Fruit fly (Drosophila melanogaster) whole organism, embryonic: Measurements from ENCODE around the gene CG13033.

Experiments
- Adf1 ChIP-seq: fragments of 200-800 bp; sonication (Bioruptor generic); IDR thresholded peaks from 2 replicates; pipeline ENCODE4 v1.3.6; 2022; ENCODE audit warnings: missing biosample characterization, missing genetic modification characterization
- Antp ChIP-seq: fragments of 200-800 bp; sonication (Bioruptor generic); optimal IDR thresholded peaks from 3 replicates; lab custom pipeline; 2016; ENCODE audit warnings: missing biosample characterization, missing genetic modification characterization
- Bdp1 ChIP-seq: fragments of 200-800 bp; sonication (Bioruptor generic); optimal IDR thresholded peaks from 3 replicates; lab custom pipeline; 2016; ENCODE audit warnings: missing biosample characterization, missing genetic modification characterization
- CG10274 ChIP-seq: fragments of 200-800 bp; sonication (Bioruptor generic); optimal IDR thresholded peaks from 3 replicates; lab custom pipeline; 2017; ENCODE audit warnings: missing biosample characterization, mild to moderate bottlenecking, missing genetic modification characterization
- CG10366 ChIP-seq: fragments of 200-800 bp; sonication (Bioruptor generic); IDR thresholded peaks from 2 replicates; pipeline ENCODE4 v1.3.6; 2022; ENCODE audit warnings: missing biosample characterization, missing genetic modification characterization
- CG10959 ChIP-seq: fragments of 200-800 bp; sonication (Bioruptor generic); IDR thresholded peaks from 2 replicates; pipeline ENCODE4 v1.3.6; 2022; ENCODE audit warnings: missing biosample characterization, missing genetic modification characterization
- CG12104 ChIP-seq: fragments of 200-800 bp; sonication (Bioruptor generic); optimal IDR thresholded peaks from 3 replicates; lab custom pipeline; 2016; ENCODE audit warnings: missing biosample characterization, missing genetic modification characterization
- CG15514 ChIP-seq: fragments of 200-800 bp; sonication (Bioruptor generic); optimal IDR thresholded peaks from 3 replicates; lab custom pipeline; 2017; ENCODE audit warnings: missing biosample characterization, missing genetic modification characterization, mild to moderate bottlenecking, moderate library complexity, missing genetic modification reagents
- CG1832 ChIP-seq: fragments of 200-800 bp; sonication (Bioruptor generic); optimal IDR thresholded peaks from 2 replicates; lab custom pipeline; 2017; ENCODE audit warnings: missing biosample characterization, mild to moderate bottlenecking, missing genetic modification characterization, inconsistent platforms
- CG2199 ChIP-seq: fragments of 200-800 bp; sonication (Bioruptor generic); IDR thresholded peaks from 3 replicates; pipeline ENCODE4 v1.3.6; 2022; ENCODE audit warnings: missing biosample characterization, missing genetic modification characterization
- CG2889 ChIP-seq: fragments of 200-800 bp; sonication (Bioruptor generic); IDR thresholded peaks from 3 replicates; pipeline ENCODE4 v1.3.6; 2022; ENCODE audit warnings: missing biosample characterization, missing genetic modification characterization
- CG30403 ChIP-seq: fragments of 200-800 bp; sonication (Bioruptor generic); optimal IDR thresholded peaks from 3 replicates; lab custom pipeline; 2016; ENCODE audit warnings: missing biosample characterization, missing genetic modification characterization
- CG3065 ChIP-seq: fragments of 200-800 bp; sonication (Bioruptor generic); optimal IDR thresholded peaks from 2 replicates; lab custom pipeline; 2016; ENCODE audit warnings: missing biosample characterization, missing genetic modification characterization
- CG5180 ChIP-seq: fragments of 200-800 bp; sonication (Bioruptor generic); optimal IDR thresholded peaks from 3 replicates; lab custom pipeline; 2017; ENCODE audit warnings: missing biosample characterization, missing genetic modification characterization, mild to moderate bottlenecking, moderate library complexity, missing genetic modification reagents
- CG7987 ChIP-seq: fragments of 200-800 bp; sonication (Bioruptor generic); optimal IDR thresholded peaks from 2 replicates; lab custom pipeline; 2018; ENCODE audit warnings: missing biosample characterization, mild to moderate bottlenecking, missing genetic modification characterization, moderate library complexity
- CG8281 ChIP-seq: fragments of 200-800 bp; sonication (Bioruptor generic); optimal IDR thresholded peaks from 2 replicates; lab custom pipeline; 2018; ENCODE audit warnings: missing biosample characterization, mild to moderate bottlenecking, missing genetic modification characterization, moderate library complexity
- CG9215 ChIP-seq: fragments of 200-800 bp; sonication (Bioruptor generic); IDR thresholded peaks from 2 replicates; pipeline ENCODE4 v1.3.6; 2022; ENCODE audit warnings: missing biosample characterization, missing genetic modification characterization
- CG9609 ChIP-seq: fragments of 200-800 bp; sonication (Bioruptor generic); optimal IDR thresholded peaks from 3 replicates; lab custom pipeline; 2016; ENCODE audit warnings: missing biosample characterization, missing genetic modification characterization
- CG9727 ChIP-seq: fragments of 200-800 bp; sonication (Bioruptor generic); optimal IDR thresholded peaks from 3 replicates; lab custom pipeline; 2017; ENCODE audit warnings: missing biosample characterization, mild to moderate bottlenecking, missing genetic modification characterization
- CHES-1-like ChIP-seq: fragments of 200-800 bp; sonication (Bioruptor generic); optimal IDR thresholded peaks from 2 replicates; lab custom pipeline; 2016; ENCODE audit warnings: missing biosample characterization, missing genetic modification characterization
- Chrac-16 ChIP-seq: fragments of 200-800 bp; sonication (Bioruptor generic); optimal IDR thresholded peaks from 3 replicates; lab custom pipeline; 2016; ENCODE audit warnings: missing biosample characterization, missing genetic modification characterization
- CrebB ChIP-seq: fragments of 200-800 bp; sonication (Bioruptor generic); optimal IDR thresholded peaks from 3 replicates; lab custom pipeline; 2018; ENCODE audit warnings: missing biosample characterization, mild to moderate bottlenecking, missing genetic modification characterization
- D19B ChIP-seq: fragments of 200-800 bp; sonication (Bioruptor generic); optimal IDR thresholded peaks from 2 replicates; lab custom pipeline; 2017; ENCODE audit warnings: missing biosample characterization, mild to moderate bottlenecking, missing genetic modification characterization
- Eip74EF ChIP-seq, 2 experiments: fragments of 200-800 bp in 1 of 2; fragments of >200 bp in 1 of 2; sonication (Bioruptor generic) in 1 of 2; optimal IDR thresholded peaks; 2 replicates each; lab custom pipeline; 2017 to 2019; ENCODE audit warnings: missing biosample characterization in 2 of 2, missing genetic modification characterization in 2 of 2, mild to moderate bottlenecking in 1 of 2, moderate library complexity in 1 of 2
- Fer3 ChIP-seq: fragments of 200-800 bp; sonication (Bioruptor generic); optimal IDR thresholded peaks from 2 replicates; lab custom pipeline; 2018; ENCODE audit warnings: missing biosample characterization, mild to moderate bottlenecking, missing genetic modification characterization, moderate library complexity
- HHEX ChIP-seq: fragments of 200-800 bp; sonication (Bioruptor generic); optimal IDR thresholded peaks from 3 replicates; lab custom pipeline; 2017; ENCODE audit warnings: missing biosample characterization, mild to moderate bottlenecking, missing genetic modification characterization, missing genetic modification reagents
- Jarid2 ChIP-seq: fragments of 200-800 bp; sonication (Bioruptor generic); optimal IDR thresholded peaks from 3 replicates; lab custom pipeline; 2017; ENCODE audit warnings: mild to moderate bottlenecking, missing biosample characterization, missing genetic modification reagents, missing genetic modification characterization
- Kr ChIP-seq: fragments of 200-800 bp; sonication (Bioruptor generic); optimal IDR thresholded peaks from 2 replicates; lab custom pipeline; 2017; ENCODE audit warnings: missing biosample characterization, mild to moderate bottlenecking, missing genetic modification characterization
- Sox100B ChIP-seq: fragments of 200-800 bp; sonication (Bioruptor generic); optimal IDR thresholded peaks from 3 replicates; lab custom pipeline; 2018; ENCODE audit warnings: missing biosample characterization, mild to moderate bottlenecking, missing genetic modification characterization
- Usf ChIP-seq: fragments of 200-800 bp; sonication (Bioruptor generic); optimal IDR thresholded peaks from 2 replicates; lab custom pipeline; 2017; ENCODE audit warnings: missing genotype, missing biosample characterization, missing genetic modification characterization
- ap ChIP-seq: fragments of 200-800 bp; sonication (Bioruptor generic); IDR thresholded peaks from 2 replicates; pipeline ENCODE4 v1.3.6; 2022; ENCODE audit warnings: missing biosample characterization, missing genetic modification characterization
- cato ChIP-seq: fragments of 200-800 bp; sonication (Bioruptor generic); optimal IDR thresholded peaks from 2 replicates; lab custom pipeline; 2016; ENCODE audit warnings: missing biosample characterization, missing genetic modification characterization, borderline replicate concordance
- chif ChIP-seq, 2 experiments: fragments of 200-800 bp; sonication (Bioruptor generic); optimal IDR thresholded peaks; 3 replicates each; lab custom pipeline; 2016; ENCODE audit warnings: missing biosample characterization in 2 of 2, missing genetic modification characterization in 2 of 2
- ci ChIP-seq: fragments of 200-800 bp; sonication (Bioruptor generic); IDR thresholded peaks from 3 replicates; pipeline ENCODE4 v1.3.6; 2022; ENCODE audit warnings: missing biosample characterization, missing genetic modification characterization
- croc ChIP-seq: fragments of 200-800 bp; sonication (Bioruptor generic); conservative IDR thresholded peaks from 3 replicates; pipeline ENCODE4 v1.3.6; 2022; ENCODE audit warnings: missing biosample characterization, missing genetic modification characterization
- cwo ChIP-seq: fragments of 200-800 bp; sonication (Bioruptor generic); optimal IDR thresholded peaks from 3 replicates; lab custom pipeline; 2017; ENCODE audit warnings: missing biosample characterization, missing genetic modification characterization, mild to moderate bottlenecking, moderate library complexity, missing genetic modification reagents
- da ChIP-seq: fragments of 200-800 bp; sonication (Bioruptor generic); optimal IDR thresholded peaks from 2 replicates; lab custom pipeline; 2016; ENCODE audit warnings: missing biosample characterization, missing genetic modification characterization
- en ChIP-seq: fragments of 200-800 bp; sonication (Bioruptor generic); optimal IDR thresholded peaks from 2 replicates; lab custom pipeline; 2016; ENCODE audit warnings: missing biosample characterization, missing genetic modification characterization
- fd3F ChIP-seq: fragments of 200-800 bp; sonication (Bioruptor generic); optimal IDR thresholded peaks from 2 replicates; lab custom pipeline; 2018; ENCODE audit warnings: missing biosample characterization, mild to moderate bottlenecking, missing genetic modification characterization, moderate library complexity
- gsb ChIP-seq: fragments of 200-800 bp; sonication (Bioruptor generic); IDR thresholded peaks from 2 replicates; pipeline ENCODE4 v1.3.6; 2022; ENCODE audit warnings: missing biosample characterization, missing genetic modification characterization
- hkb ChIP-seq, 2 experiments: fragments of 200-800 bp in 1 of 2; fragments of >200 bp in 1 of 2; sonication (Bioruptor generic) in 1 of 2; IDR thresholded peaks in 1 of 2; optimal IDR thresholded peaks in 1 of 2; 2 replicates each; pipeline versions ENCODE4 v1.3.6 to Lab custom; 2017 to 2022; ENCODE audit warnings: missing biosample characterization in 1 of 2, missing genetic modification characterization in 1 of 2
- nmo ChIP-seq: fragments of 200-800 bp; sonication (Bioruptor generic); optimal IDR thresholded peaks from 2 replicates; lab custom pipeline; 2018; ENCODE audit warnings: missing biosample characterization, mild to moderate bottlenecking, missing genetic modification characterization, moderate library complexity
- onecut ChIP-seq: fragments of 200-800 bp; sonication (Bioruptor generic); IDR thresholded peaks from 2 replicates; pipeline ENCODE4 v1.3.6; 2022; ENCODE audit warnings: missing biosample characterization, missing genetic modification characterization
- pum ChIP-seq: fragments of 200-800 bp; sonication (Bioruptor generic); optimal IDR thresholded peaks from 2 replicates; lab custom pipeline; 2016; ENCODE audit warnings: missing biosample characterization, missing genetic modification characterization
- pzg ChIP-seq: fragments of 200-800 bp; sonication (Bioruptor generic); optimal IDR thresholded peaks from 3 replicates; lab custom pipeline; 2018; ENCODE audit warnings: missing biosample characterization, mild to moderate bottlenecking, missing genetic modification characterization, moderate library complexity
- repo ChIP-seq: fragments of 200-800 bp; sonication (Bioruptor generic); optimal IDR thresholded peaks from 2 replicates; lab custom pipeline; 2016; ENCODE audit warnings: missing biosample characterization, missing genetic modification characterization
- run ChIP-seq: fragments of 200-800 bp; sonication (Bioruptor generic); optimal IDR thresholded peaks from 3 replicates; lab custom pipeline; 2018; ENCODE audit warnings: missing biosample characterization, mild to moderate bottlenecking, missing genetic modification characterization
- schlank ChIP-seq: fragments of 200-800 bp; sonication (Bioruptor generic); optimal IDR thresholded peaks from 2 replicates; lab custom pipeline; 2018; ENCODE audit warnings: missing biosample characterization, mild to moderate bottlenecking, missing genetic modification characterization
- sob ChIP-seq: fragments of 200-800 bp; sonication (Bioruptor generic); IDR thresholded peaks from 2 replicates; pipeline ENCODE4 v1.3.6; 2022; ENCODE audit warnings: missing biosample characterization, missing genetic modification characterization
- tna ChIP-seq: fragments of 200-800 bp; sonication (Bioruptor generic); IDR thresholded peaks from 2 replicates; pipeline ENCODE4 v1.3.6; 2022; ENCODE audit warnings: missing biosample characterization, missing genetic modification characterization; ENCODE audit not compliant: partially characterized antibody

The CG13033 gene

dm6 chr3L:16574307-16574946 lies 29.0 kb upstream of the CG13033 start, which contains the start of gene mbf1 (continued):
- TF ChIP-seq CG8281 (tag; lab: Kevin White, UChicago) (no peak), Kr (no peak), Fer3 (no peak), sob (GFP tag; lab: Robert Waterston, UW) (no peak), HHEX (GFP tag; lab: Kevin White, UChicago) (no peak), Jarid2 (GFP tag; lab: Kevin White, UChicago) (no peak), CG5180 (GFP tag; lab: Kevin White, UChicago) (no peak), tna (GFP tag; lab: Robert Waterston, UW) (0 out of 2 replicates have a peak, but pooled peaks have one; percentile 32), fd3F (GFP tag; lab: Kevin White, UChicago) (no peak), CHES-1-like (GFP tag; lab: Kevin White, UChicago) (peak; percentile 51), ap (no peak), CG30403 (GFP tag; lab: Kevin White, UChicago) (peak; percentile 27), chif (GFP tag; optimal IDR thresholded peaks at IDR 0.05; lab: Kevin White, UChicago) (peak in 1 of 2 experiments; percentile 8), CG15514 (peak; percentile 63), CG10366 (GFP tag; lab: Robert Waterston, UW) (no peak), Usf (GFP tag; lab: Kevin White, UChicago) (no peak), CG9727 (GFP tag; lab: Kevin White, UChicago) (no peak), Sox100B (no peak), CG9215 (GFP tag; lab: Robert Waterston, UW) (no peak), hkb (optimal IDR thresholded peaks at IDR 0.05; lab: Kevin White, UChicago) (no peak), hkb (GFP tag; IDR thresholded peaks at IDR 0.05; lab: Robert Waterston, UW) (no peak), CG12104 (GFP tag; lab: Kevin White, UChicago) (peak; percentile 31), run (tag; lab: Kevin White, UChicago) (no peak), Bdp1 (GFP tag; lab: Kevin White, UChicago) (no peak), gsb (no peak), onecut (GFP tag; lab: Robert Waterston, UW) (no peak), CG7987 (GFP tag; lab: Kevin White, UChicago) (no peak), croc (no peak), en (GFP tag; lab: Kevin White, UChicago) (no peak), CG9609 (GFP tag; lab: Kevin White, UChicago) (no peak), CrebB (tag; lab: Kevin White, UChicago) (no peak), cato (no peak), CG3065 (GFP tag; lab: Kevin White, UChicago) (no peak), Antp (GFP tag; lab: Kevin White, UChicago) (no peak), Adf1 (no peak), D19B (GFP tag; lab: Kevin White, UChicago) (no peak), CG1832 (GFP tag; lab: Kevin White, UChicago) (no peak), CG10959 (GFP tag; lab: Robert Waterston, UW) (no peak), Chrac-16 (no peak), pum (GFP tag; lab: Kevin White, UChicago) (no peak), nmo (GFP tag; lab: Kevin White, UChicago) (peak; percentile 61), CG2199 (no peak), schlank (no peak), Eip74EF (GFP tag; optimal IDR thresholded peaks at IDR 0.05; lab: Kevin White, UChicago) (no peak), repo (no peak), CG10274 (GFP tag; lab: Kevin White, UChicago) (no peak), pzg (peak; percentile 90), da (GFP tag; lab: Kevin White, UChicago) (no peak), ci (no peak), cwo (no peak), CG2889 (no peak)
